Worm (Caenorhabditis elegans): ENCODE data around the gene dna-2.

- TF ChIP-seq pha-4 (tag; optimal IDR thresholded peaks at IDR 0.05) (no peak), T23F11.4 (GFP tag; optimal IDR thresholded peaks at IDR 0.05) (no peak), unc-42 (tag; optimal IDR thresholded peaks at IDR 0.05) (no peak), ztf-16 (tag; optimal IDR thresholded peaks at IDR 0.05) (no peak), pax-1 (tag; optimal IDR thresholded peaks at IDR 0.05) (no peak)
These were observed 41.6 kb downstream of the dna-2 start, which contains the start of gene Y6D1A.2 for ce11 chrII:11819824-11820223.
